Fruit fly (Drosophila melanogaster) whole organism, embryonic: ENCODE results near the gene CG31637.

Experiments
- Atf-2 ChIP-seq: fragments of 200-800 bp; sonication (Bioruptor generic); optimal IDR thresholded peaks from 2 replicates; lab custom pipeline; 2016; ENCODE audit warnings: missing biosample characterization, missing genetic modification characterization
- B-H1 ChIP-seq: fragments of 200-800 bp; sonication (Bioruptor generic); IDR thresholded peaks from 3 replicates; pipeline ENCODE4 v1.3.6; 2022; ENCODE audit warnings: missing biosample characterization, missing genetic modification characterization
- C15 ChIP-seq: fragments of 200-800 bp; sonication (Bioruptor generic); IDR thresholded peaks from 3 replicates; pipeline ENCODE4 v1.3.6; 2022; ENCODE audit warnings: missing biosample characterization, missing genetic modification characterization
- CG10431 ChIP-seq: fragments of 200-800 bp; sonication (Bioruptor generic); optimal IDR thresholded peaks from 3 replicates; lab custom pipeline; 2018; ENCODE audit warnings: missing biosample characterization, mild to moderate bottlenecking, missing genetic modification characterization
- CG10462 ChIP-seq: fragments of 200-800 bp; sonication (Bioruptor generic); optimal IDR thresholded peaks from 2 replicates; lab custom pipeline; 2016; ENCODE audit warnings: missing biosample characterization, missing genetic modification characterization
- CG11695 ChIP-seq: fragments of 200-800 bp; sonication (Bioruptor generic); IDR thresholded peaks from 3 replicates; pipeline ENCODE4 v1.3.6; 2022; ENCODE audit warnings: missing biosample characterization, missing genetic modification characterization
- CG12071 ChIP-seq: fragments of 200-800 bp; sonication (Bioruptor generic); optimal IDR thresholded peaks from 3 replicates; lab custom pipeline; 2018; ENCODE audit warnings: missing biosample characterization, mild to moderate bottlenecking, missing genetic modification characterization
- CG12236 ChIP-seq: fragments of 200-800 bp; sonication (Bioruptor generic); optimal IDR thresholded peaks from 2 replicates; lab custom pipeline; 2016; ENCODE audit warnings: missing biosample characterization, missing genetic modification characterization
- CG1233 ChIP-seq: fragments of 200-800 bp; sonication (Bioruptor generic); optimal IDR thresholded peaks from 4 replicates; lab custom pipeline; 2018; ENCODE audit warnings: missing biosample characterization, mild to moderate bottlenecking, missing genetic modification characterization
- CG13894 ChIP-seq: fragments of 200-800 bp; sonication (Bioruptor generic); optimal IDR thresholded peaks from 3 replicates; lab custom pipeline; 2018; ENCODE audit warnings: missing biosample characterization, mild to moderate bottlenecking, missing genetic modification characterization, moderate library complexity
- CG15479 ChIP-seq: fragments of 200-800 bp; sonication (Bioruptor generic); optimal IDR thresholded peaks from 3 replicates; lab custom pipeline; 2019; ENCODE audit warnings: missing biosample characterization, mild to moderate bottlenecking, missing genetic modification characterization, moderate library complexity
- CG15514 ChIP-seq: fragments of 200-800 bp; sonication (Bioruptor generic); optimal IDR thresholded peaks from 3 replicates; lab custom pipeline; 2017; ENCODE audit warnings: missing biosample characterization, missing genetic modification characterization, mild to moderate bottlenecking, moderate library complexity, missing genetic modification reagents
- CG2129 ChIP-seq: fragments of 200-800 bp; sonication (Bioruptor generic); IDR thresholded peaks from 2 replicates; pipeline ENCODE4 v1.3.6; 2022; ENCODE audit warnings: missing biosample characterization, missing genetic modification characterization; ENCODE audit not compliant: partially characterized antibody
- CG30020 ChIP-seq: fragments of 200-800 bp; optimal IDR thresholded peaks from 2 replicates; lab custom pipeline; 2019; ENCODE audit warnings: missing biosample characterization, mild to moderate bottlenecking, missing genetic modification characterization, moderate library complexity
- CG3281 ChIP-seq: fragments of 200-800 bp; sonication (Bioruptor generic); optimal IDR thresholded peaks from 3 replicates; lab custom pipeline; 2017; ENCODE audit warnings: missing biosample characterization, mild to moderate bottlenecking, missing genetic modification characterization
- CG33213 ChIP-seq: fragments of 200-800 bp; sonication (Bioruptor generic); optimal IDR thresholded peaks from 3 replicates; lab custom pipeline; 2016; ENCODE audit warnings: missing biosample characterization, missing genetic modification characterization
- CG3847 ChIP-seq: fragments of 200-800 bp; sonication (Bioruptor generic); IDR thresholded peaks from 2 replicates; pipeline ENCODE4 v1.3.6; 2022; ENCODE audit warnings: missing biosample characterization, missing genetic modification characterization
- CG43689 ChIP-seq: fragments of 200-800 bp; sonication (Bioruptor generic); IDR thresholded peaks from 2 replicates; pipeline ENCODE4 v1.3.6; 2022; ENCODE audit warnings: missing biosample characterization, missing genetic modification characterization
- CG4707 ChIP-seq: fragments of 200-800 bp; sonication (Bioruptor generic); optimal IDR thresholded peaks from 2 replicates; lab custom pipeline; 2018; ENCODE audit warnings: missing biosample characterization, mild to moderate bottlenecking, missing genetic modification characterization, moderate library complexity
- CG6254 ChIP-seq: fragments of 200-800 bp; sonication (Bioruptor generic); optimal IDR thresholded peaks from 3 replicates; lab custom pipeline; 2017; ENCODE audit warnings: mild to moderate bottlenecking, missing biosample characterization, missing genetic modification reagents, missing genetic modification characterization
- CG7357 ChIP-seq: fragments of 200-800 bp; sonication (Bioruptor generic); IDR thresholded peaks from 3 replicates; pipeline ENCODE4 v1.3.6; 2022; ENCODE audit warnings: missing biosample characterization, missing genetic modification characterization
- CG9437 ChIP-seq: fragments of 200-800 bp; sonication (Bioruptor generic); optimal IDR thresholded peaks from 2 replicates; lab custom pipeline; 2018; ENCODE audit warnings: missing biosample characterization, mild to moderate bottlenecking, missing genetic modification characterization
- CG9797 ChIP-seq: fragments of 200-800 bp; sonication (Bioruptor generic); optimal IDR thresholded peaks from 3 replicates; lab custom pipeline; 2018; ENCODE audit warnings: missing biosample characterization, mild to moderate bottlenecking, missing genetic modification characterization
- CG9932 ChIP-seq: fragments of 200-800 bp; sonication (Bioruptor generic); IDR thresholded peaks from 2 replicates; pipeline ENCODE4 v1.3.6; 2022; ENCODE audit warnings: missing biosample characterization, missing genetic modification characterization
- Dip2 ChIP-seq: fragments of 200-800 bp; sonication (Bioruptor generic); IDR thresholded peaks from 2 replicates; pipeline ENCODE4 v1.3.6; 2022; ENCODE audit warnings: missing biosample characterization, missing genetic modification characterization
- Fer2 ChIP-seq: fragments of 200-800 bp; sonication (Bioruptor generic); optimal IDR thresholded peaks from 2 replicates; lab custom pipeline; 2018; ENCODE audit warnings: missing biosample characterization, mild to moderate bottlenecking, missing genetic modification characterization, moderate library complexity
- H2.0 ChIP-seq: fragments of 200-800 bp; sonication (Bioruptor generic); IDR thresholded peaks from 2 replicates; pipeline ENCODE4 v1.3.6; 2022; ENCODE audit warnings: missing biosample characterization, missing genetic modification characterization
- HLH54F ChIP-seq: fragments of 200-800 bp; sonication (Bioruptor generic); optimal IDR thresholded peaks from 3 replicates; lab custom pipeline; 2016; ENCODE audit warnings: missing biosample characterization, missing genetic modification characterization
- MBD-R2 ChIP-seq: fragments of 200-800 bp; sonication (Bioruptor generic); IDR thresholded peaks from 2 replicates; pipeline ENCODE4 v1.3.6; 2022; ENCODE audit warnings: missing biosample characterization, missing genetic modification characterization
- Nf-YC ChIP-seq: fragments of 200-800 bp; optimal IDR thresholded peaks from 3 replicates; lab custom pipeline; 2019; ENCODE audit warnings: missing biosample characterization, mild to moderate bottlenecking, missing genetic modification characterization, moderate library complexity
- Poxn ChIP-seq: fragments of 200-800 bp; sonication (Bioruptor generic); IDR thresholded peaks from 2 replicates; pipeline ENCODE4 v1.3.6; 2022; ENCODE audit warnings: missing biosample characterization, missing genetic modification characterization
- Rfx ChIP-seq: fragments of 200-800 bp; sonication (Bioruptor generic); IDR thresholded peaks from 2 replicates; pipeline ENCODE4 v1.3.6; 2022; ENCODE audit warnings: missing biosample characterization, missing genetic modification characterization
- Spps ChIP-seq: fragments of 200-800 bp; sonication (Bioruptor generic); optimal IDR thresholded peaks from 2 replicates; lab custom pipeline; 2018; ENCODE audit warnings: missing biosample characterization, mild to moderate bottlenecking, missing genetic modification characterization
- Taf1 ChIP-seq: fragments of 200-800 bp; sonication (Bioruptor generic); IDR thresholded peaks from 2 replicates; pipeline ENCODE4 v1.3.6; 2022; ENCODE audit warnings: missing biosample characterization, missing genetic modification characterization
- chm ChIP-seq: fragments of 200-800 bp; sonication (Bioruptor generic); IDR thresholded peaks from 2 replicates; pipeline ENCODE4 v1.3.6; 2022; ENCODE audit warnings: missing biosample characterization, missing genetic modification characterization
- croc ChIP-seq: fragments of 200-800 bp; sonication (Bioruptor generic); conservative IDR thresholded peaks from 3 replicates; pipeline ENCODE4 v1.3.6; 2022; ENCODE audit warnings: missing biosample characterization, missing genetic modification characterization
- cwo ChIP-seq: fragments of 200-800 bp; sonication (Bioruptor generic); optimal IDR thresholded peaks from 3 replicates; lab custom pipeline; 2017; ENCODE audit warnings: missing biosample characterization, missing genetic modification characterization, mild to moderate bottlenecking, moderate library complexity, missing genetic modification reagents
- da ChIP-seq: fragments of 200-800 bp; sonication (Bioruptor generic); optimal IDR thresholded peaks from 2 replicates; lab custom pipeline; 2016; ENCODE audit warnings: missing biosample characterization, missing genetic modification characterization
- dpn ChIP-seq, 2 experiments: fragments of 200-800 bp; sonication (Bioruptor generic); optimal IDR thresholded peaks; 3 replicates each; lab custom pipeline; 2016; ENCODE audit warnings: missing biosample characterization in 2 of 2, missing genetic modification characterization in 2 of 2
- en ChIP-seq: fragments of 200-800 bp; sonication (Bioruptor generic); optimal IDR thresholded peaks from 2 replicates; lab custom pipeline; 2016; ENCODE audit warnings: missing biosample characterization, missing genetic modification characterization
- kay ChIP-seq: fragments of 200-800 bp; sonication (Bioruptor generic); optimal IDR thresholded peaks from 2 replicates; lab custom pipeline; 2016; ENCODE audit warnings: missing biosample characterization, missing genetic modification characterization
- lbe ChIP-seq: fragments of 200-800 bp; sonication (Bioruptor generic); optimal IDR thresholded peaks from 2 replicates; lab custom pipeline; 2016; ENCODE audit warnings: missing biosample characterization, mild to moderate bottlenecking, missing genetic modification characterization
- lilli ChIP-seq: fragments of 200-800 bp; sonication (Bioruptor generic); optimal IDR thresholded peaks from 3 replicates; lab custom pipeline; 2016; ENCODE audit warnings: missing biosample characterization, missing genetic modification characterization
- pfk ChIP-seq: fragments of 200-800 bp; sonication (Bioruptor generic); optimal IDR thresholded peaks from 2 replicates; lab custom pipeline; 2018; ENCODE audit warnings: missing biosample characterization, mild to moderate bottlenecking, missing genetic modification characterization, moderate library complexity
- pho ChIP-seq: fragments of 200-800 bp; sonication (Bioruptor generic); optimal IDR thresholded peaks from 2 replicates; lab custom pipeline; 2016; ENCODE audit warnings: missing biosample characterization, missing genetic modification characterization
- phol ChIP-seq: fragments of 200-800 bp; sonication (Bioruptor generic); optimal IDR thresholded peaks from 3 replicates; lab custom pipeline; 2018; ENCODE audit warnings: missing biosample characterization, mild to moderate bottlenecking, missing genetic modification characterization, moderate library complexity
- pita ChIP-seq: fragments of 200-800 bp; sonication (Bioruptor generic); optimal IDR thresholded peaks from 2 replicates; lab custom pipeline; 2017; ENCODE audit warnings: missing biosample characterization, mild to moderate bottlenecking, missing genetic modification characterization
- pnt ChIP-seq: fragments of 200-800 bp; sonication (Bioruptor generic); optimal IDR thresholded peaks from 3 replicates; lab custom pipeline; 2016; ENCODE audit warnings: missing biosample characterization, missing genetic modification characterization
- sisA ChIP-seq: fragments of 200-800 bp; sonication (Bioruptor generic); IDR thresholded peaks from 2 replicates; pipeline ENCODE4 v1.3.6; 2022; ENCODE audit warnings: missing biosample characterization, missing genetic modification characterization
- sna ChIP-seq: fragments of 200-800 bp; sonication (Bioruptor generic); IDR thresholded peaks from 2 replicates; pipeline ENCODE4 v1.3.6; 2022; ENCODE audit warnings: missing biosample characterization, missing genetic modification characterization; ENCODE audit not compliant: partially characterized antibody

Gene CG31637

dm6 chr2L:6455955-6456599 lies 42.4 kb upstream of the CG31637 start, which contains the start of gene frj (continued):
- no peak for TF ChIP-seq CG12071 (GFP tag; lab: Kevin White, UChicago)
- no peak for TF ChIP-seq CG10431 (GFP tag; lab: Kevin White, UChicago)
- TF ChIP-seq CG12236 (GFP tag; lab: Kevin White, UChicago) = peak; percentile 31
- peak; percentile 39; the same call in 1 of the 3 replicates for TF ChIP-seq B-H1 (GFP tag; lab: Robert Waterston, UW)
- TF ChIP-seq Poxn (GFP tag; lab: Robert Waterston, UW) = no peak
- peak; percentile 45 for TF ChIP-seq Atf-2 (GFP tag; lab: Kevin White, UChicago)
- TF ChIP-seq CG13894 (tag; lab: Kevin White, UChicago) = peak; percentile 51
- TF ChIP-seq pita (GFP tag; lab: Kevin White, UChicago) = no peak
- TF ChIP-seq C15 (GFP tag; lab: Robert Waterston, UW) = no peak
- TF ChIP-seq cwo = no peak
- peak; percentile 77 for TF ChIP-seq CG9932 (GFP tag; lab: Robert Waterston, UW)
- TF ChIP-seq chm (GFP tag; lab: Robert Waterston, UW) = no peak
- no peak for TF ChIP-seq CG43689 (GFP tag; lab: Robert Waterston, UW)
- peak; percentile 94 for TF ChIP-seq CG9797 (GFP tag; lab: Kevin White, UChicago)
- TF ChIP-seq da = no peak
- no peak for TF ChIP-seq Fer2 (tag; lab: Kevin White, UChicago)
- peak; percentile 84 for TF ChIP-seq Rfx (GFP tag; lab: Robert Waterston, UW)
- peak; percentile 68 for TF ChIP-seq sna (GFP tag; lab: Robert Waterston, UW)
- 0 out of 3 replicates have a peak, but pooled peaks have one; percentile 30 for TF ChIP-seq CG11695 (GFP tag; lab: Robert Waterston, UW)
- TF ChIP-seq CG10462 (GFP tag; lab: Kevin White, UChicago) = peak; percentile 29
- TF ChIP-seq CG6254 = peak; percentile 10
- peak; percentile 70 for TF ChIP-seq HLH54F (GFP tag; lab: Kevin White, UChicago)
- peak; percentile 56 for TF ChIP-seq MBD-R2 (GFP tag; lab: Robert Waterston, UW)
- no peak for TF ChIP-seq CG2129 (GFP tag; lab: Robert Waterston, UW)
- TF ChIP-seq CG15479 = no peak
- peak; percentile 80 for TF ChIP-seq phol (tag; lab: Kevin White, UChicago)
- TF ChIP-seq kay (GFP tag; lab: Kevin White, UChicago) = no peak
- no peak for TF ChIP-seq CG4707
- TF ChIP-seq lbe (GFP tag; lab: Kevin White, UChicago) = peak; percentile 52
- peak; percentile 30; the same call in 1 of the 3 replicates for TF ChIP-seq croc (GFP tag; lab: Robert Waterston, UW)
- peak; percentile 62 for TF ChIP-seq Nf-YC (tag; lab: Kevin White, UChicago)
- no peak for TF ChIP-seq en (GFP tag; lab: Kevin White, UChicago)
- peak; percentile 95 for TF ChIP-seq CG30020 (tag; lab: Kevin White, UChicago)
- peak; percentile 56 for TF ChIP-seq H2.0 (GFP tag; lab: Robert Waterston, UW)
- TF ChIP-seq Taf1 (GFP tag; lab: Robert Waterston, UW) = no peak
- no peak for TF ChIP-seq Spps (tag; lab: Kevin White, UChicago)
- TF ChIP-seq lilli = peak; percentile 70
- TF ChIP-seq dpn (GFP tag; optimal IDR thresholded peaks at IDR 0.05; lab: Kevin White, UChicago) = peak; percentile 76 to 79
- TF ChIP-seq Dip2 (GFP tag; lab: Robert Waterston, UW) = no peak
- peak; percentile 72 for TF ChIP-seq pho (GFP tag; lab: Kevin White, UChicago)
- peak; percentile 22 for TF ChIP-seq CG9437 (GFP tag; lab: Kevin White, UChicago)
- TF ChIP-seq CG15514 (GFP tag; lab: Kevin White, UChicago) = peak; percentile 68
- TF ChIP-seq pfk (GFP tag; lab: Kevin White, UChicago) = no peak
- TF ChIP-seq pnt (GFP tag; lab: Kevin White, UChicago) = peak; percentile 81
- peak; percentile 68 for TF ChIP-seq sisA (GFP tag; lab: Robert Waterston, UW)
- TF ChIP-seq CG1233 (GFP tag; lab: Kevin White, UChicago) = no peak
- TF ChIP-seq CG3281 = peak; percentile 49
- peak; percentile 76 for TF ChIP-seq CG33213 (GFP tag; lab: Kevin White, UChicago)
- TF ChIP-seq CG3847 (GFP tag; lab: Robert Waterston, UW) = peak; percentile 79
- TF ChIP-seq CG7357 (GFP tag; lab: Robert Waterston, UW) = peak; percentile 99
